Worm (Caenorhabditis elegans) whole organism, mixed stage, embryonic: ENCODE data around the gene dyf-13.
A peak's percentile ranks its signal among the peaks of the same experiment; 100 is the strongest.

Source experiments
- bed-3 ChIP-seq: fragments of 200-800 bp; sonication (Bioruptor generic); optimal IDR thresholded peaks from 3 replicates; lab custom pipeline; 2018; ENCODE audit warnings: mild to moderate bottlenecking, missing genetic modification characterization, moderate library complexity, missing compliant biosample characterization
- blmp-1 ChIP-seq: fragments of 150-350 bp; optimal IDR thresholded peaks from 2 replicates; lab custom pipeline; 2014; ENCODE audit warnings: missing biosample characterization, missing genetic modification characterization
- ceh-83 ChIP-seq: fragments of 200-800 bp; sonication (Bioruptor generic); optimal IDR thresholded peaks from 2 replicates; lab custom pipeline; 2018; ENCODE audit warnings: mild to moderate bottlenecking, missing genetic modification characterization, missing compliant biosample characterization
- ces-1 ChIP-seq: fragments of 150-350 bp; optimal IDR thresholded peaks from 2 replicates; lab custom pipeline; 2014; ENCODE audit warnings: missing biosample characterization, missing genetic modification reagents, missing genetic modification characterization
- cnd-1 ChIP-seq: fragments of 200-800 bp; sonication (Bioruptor generic); optimal IDR thresholded peaks from 2 replicates; lab custom pipeline; 2018; ENCODE audit warnings: mild to moderate bottlenecking, missing genetic modification characterization, missing compliant biosample characterization
- drap-1 ChIP-seq: fragments of 200-800 bp; sonication (Bioruptor generic); optimal IDR thresholded peaks from 3 replicates; lab custom pipeline; 2018; ENCODE audit warnings: mild to moderate bottlenecking, missing genetic modification characterization, missing compliant biosample characterization
- elt-1 ChIP-seq: sonication (generic microtip); optimal IDR thresholded peaks from 2 replicates; lab custom pipeline; 2017; ENCODE audit warnings: missing genetic modification characterization, mild to moderate bottlenecking, missing compliant biosample characterization, antibody characterized with exemption, moderate library complexity, borderline replicate concordance; ENCODE audit not compliant: insufficient read depth
- flh-1 ChIP-seq: fragments of 200-800 bp; sonication (Bioruptor generic); optimal IDR thresholded peaks from 2 replicates; lab custom pipeline; 2018; ENCODE audit warnings: mild to moderate bottlenecking, missing genetic modification characterization, moderate library complexity, missing compliant biosample characterization
- ham-2 ChIP-seq: fragments of 200-800 bp; sonication (Bioruptor generic); optimal IDR thresholded peaks from 2 replicates; lab custom pipeline; 2018; ENCODE audit warnings: mild to moderate bottlenecking, missing genetic modification characterization, missing compliant biosample characterization
- hlh-1 ChIP-seq: fragments of 150-350 bp; optimal IDR thresholded peaks from 2 replicates; lab custom pipeline; 2014; ENCODE audit warnings: missing biosample characterization, missing genetic modification reagents, missing genetic modification characterization
- lin-13 ChIP-seq: fragments of 150-350 bp; optimal IDR thresholded peaks from 2 replicates; lab custom pipeline; 2014; ENCODE audit warnings: missing biosample characterization, missing genetic modification characterization
- lin-32 ChIP-seq: fragments of 200-800 bp; sonication (Bioruptor generic); optimal IDR thresholded peaks from 2 replicates; lab custom pipeline; 2018; ENCODE audit warnings: mild to moderate bottlenecking, missing genetic modification characterization, missing compliant biosample characterization
- lsy-2 ChIP-seq: fragments of 150-350 bp; optimal IDR thresholded peaks from 2 replicates; lab custom pipeline; 2014; ENCODE audit warnings: missing biosample characterization, missing genetic modification characterization
- mab-5 ChIP-seq: fragments of 150-350 bp; optimal IDR thresholded peaks from 2 replicates; lab custom pipeline; 2014; ENCODE audit warnings: missing biosample characterization, missing genetic modification characterization
- mep-1 ChIP-seq: fragments of 150-350 bp; optimal IDR thresholded peaks from 2 replicates; lab custom pipeline; 2017; ENCODE audit warnings: missing biosample characterization, missing genetic modification reagents, missing genetic modification characterization, inconsistent platforms
- mls-2 ChIP-seq: sonication (generic microtip); optimal IDR thresholded peaks from 2 replicates; lab custom pipeline; 2016; ENCODE audit warnings: mild to moderate bottlenecking, missing genetic modification characterization, moderate library complexity, missing compliant biosample characterization
- nhr-12 ChIP-seq: fragments of 150-350 bp; optimal IDR thresholded peaks from 2 replicates; lab custom pipeline; 2014; ENCODE audit warnings: missing biosample characterization, missing genetic modification characterization
- nhr-2 ChIP-seq: fragments of 150-350 bp; optimal IDR thresholded peaks from 2 replicates; lab custom pipeline; 2014; ENCODE audit warnings: missing biosample characterization, missing genetic modification characterization
- nhr-28 ChIP-seq: fragments of 150-350 bp; optimal IDR thresholded peaks from 2 replicates; lab custom pipeline; 2014; ENCODE audit warnings: missing biosample characterization, missing genetic modification characterization
- pha-4 ChIP-seq: fragments of 150-350 bp; optimal IDR thresholded peaks from 2 replicates; lab custom pipeline; 2018; ENCODE audit warnings: missing biosample characterization, missing genetic modification reagents, missing genetic modification characterization
- sem-2 ChIP-seq: fragments of 200-800 bp; sonication (Bioruptor generic); optimal IDR thresholded peaks from 2 replicates; lab custom pipeline; 2018; ENCODE audit warnings: mild to moderate bottlenecking, missing genetic modification characterization, missing compliant biosample characterization
- snpc-4 ChIP-seq: fragments of 150-350 bp; optimal IDR thresholded peaks from 2 replicates; lab custom pipeline; 2014; ENCODE audit warnings: missing biosample characterization, missing genetic modification characterization
- sptf-1 ChIP-seq: sonication (generic microtip); optimal IDR thresholded peaks from 2 replicates; lab custom pipeline; 2017; ENCODE audit warnings: mild to moderate bottlenecking, missing genetic modification characterization, moderate library complexity, missing compliant biosample characterization
- unc-120 ChIP-seq: sonication (generic microtip); optimal IDR thresholded peaks from 2 replicates; lab custom pipeline; 2017; ENCODE audit warnings: missing genetic modification characterization, missing compliant biosample characterization; ENCODE audit not compliant: poor library complexity, severe bottlenecking
- unc-39 ChIP-seq: fragments of 150-350 bp; optimal IDR thresholded peaks from 2 replicates; lab custom pipeline; 2014; ENCODE audit warnings: missing biosample characterization, missing genetic modification characterization
- unc-62 ChIP-seq: fragments of 150-350 bp; optimal IDR thresholded peaks from 2 replicates; lab custom pipeline; 2014; ENCODE audit warnings: missing biosample characterization, missing genetic modification reagents, missing genetic modification characterization
- ztf-11 ChIP-seq: fragments of 150-350 bp; optimal IDR thresholded peaks from 2 replicates; lab custom pipeline; 2014; ENCODE audit warnings: missing biosample characterization, missing genetic modification characterization

The dyf-13 gene

ce11 chrII:7144307-7144706 is 26.8 kb downstream of the dyf-13 start, which contains the start of gene npr-31:
TSS of gene npr-31 (plus strand) at chrII:7144607.
- TF ChIP-seq lsy-2 (tag; lab: Kevin White, UChicago) (no peak), mep-1 (tag; lab: Kevin White, UChicago) (no peak), sem-2 (GFP tag; lab: Kevin White, UChicago) (no peak), ceh-83 (no peak), pha-4 (tag; lab: Kevin White, UChicago) (no peak), nhr-12 (no peak), unc-39 (tag; lab: Kevin White, UChicago) (no peak), hlh-1 (tag; lab: Kevin White, UChicago) (no peak), nhr-28 (tag; lab: Kevin White, UChicago) (no peak), drap-1 (no peak), unc-62 (GFP tag; lab: Kevin White, UChicago) (no peak), bed-3 (GFP tag; lab: Kevin White, UChicago) (no peak), sptf-1 (no peak), blmp-1 (no peak), cnd-1 (tag; lab: Kevin White, UChicago) (no peak)

DNA sequence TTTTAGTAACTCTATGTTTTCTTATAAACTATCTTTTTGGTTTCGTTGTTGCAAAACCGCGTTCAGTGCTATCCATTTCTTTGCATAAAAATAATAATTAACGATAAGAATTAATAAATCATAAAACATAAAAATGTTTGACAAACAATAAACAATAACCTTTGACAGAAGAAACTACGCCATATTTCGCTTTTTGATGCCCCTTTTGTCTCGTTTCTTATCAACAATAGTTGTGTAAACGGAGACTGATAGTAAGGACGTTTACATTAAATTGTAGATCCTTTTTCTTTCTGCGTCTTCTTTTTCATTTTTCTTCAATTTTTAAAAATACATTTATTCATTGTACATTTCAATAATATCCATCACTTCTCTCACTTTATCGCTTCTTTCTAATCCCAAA is 32.1 kb downstream of the dyf-13 start:
- TF ChIP-seq sem-2 (GFP tag; lab: Kevin White, UChicago) (no peak), mab-5 (tag; lab: Kevin White, UChicago) (no peak), lin-32 (GFP tag; lab: Kevin White, UChicago) (no peak)

ce11 chrII:7131871-7132693 is 39.1 kb downstream of the dyf-13 start, which contains the start of the genes T07F8.4 and gld-3:
TSS of gene T07F8.4 (minus strand) at chrII:7132032.
TSS of gene gld-3 (plus strand) at chrII:7132643.
- no peak for TF ChIP-seq lin-13 (tag; lab: Kevin White, UChicago)
- TF ChIP-seq mep-1 (tag; lab: Kevin White, UChicago): peak; percentile 62
- TF ChIP-seq sptf-1: peak; percentile 42
- TF ChIP-seq lsy-2 (tag; lab: Kevin White, UChicago): peak; percentile 93

- no peak for TF ChIP-seq elt-1
- TF ChIP-seq ces-1 (GFP tag; lab: Kevin White, UChicago): no peak
- no peak for TF ChIP-seq pha-4 (tag; lab: Kevin White, UChicago)
- TF ChIP-seq lsy-2 (tag; lab: Kevin White, UChicago): no peak
- TF ChIP-seq mab-5 (tag; lab: Kevin White, UChicago): no peak
- TF ChIP-seq drap-1: no peak
These were observed 44.7 kb downstream of the dyf-13 start, which contains the start of gene F10E7.1 for ce11 chrII:7126457-7126856. TSS of gene F10E7.1 (plus strand) at chrII:7126757.

DNA sequence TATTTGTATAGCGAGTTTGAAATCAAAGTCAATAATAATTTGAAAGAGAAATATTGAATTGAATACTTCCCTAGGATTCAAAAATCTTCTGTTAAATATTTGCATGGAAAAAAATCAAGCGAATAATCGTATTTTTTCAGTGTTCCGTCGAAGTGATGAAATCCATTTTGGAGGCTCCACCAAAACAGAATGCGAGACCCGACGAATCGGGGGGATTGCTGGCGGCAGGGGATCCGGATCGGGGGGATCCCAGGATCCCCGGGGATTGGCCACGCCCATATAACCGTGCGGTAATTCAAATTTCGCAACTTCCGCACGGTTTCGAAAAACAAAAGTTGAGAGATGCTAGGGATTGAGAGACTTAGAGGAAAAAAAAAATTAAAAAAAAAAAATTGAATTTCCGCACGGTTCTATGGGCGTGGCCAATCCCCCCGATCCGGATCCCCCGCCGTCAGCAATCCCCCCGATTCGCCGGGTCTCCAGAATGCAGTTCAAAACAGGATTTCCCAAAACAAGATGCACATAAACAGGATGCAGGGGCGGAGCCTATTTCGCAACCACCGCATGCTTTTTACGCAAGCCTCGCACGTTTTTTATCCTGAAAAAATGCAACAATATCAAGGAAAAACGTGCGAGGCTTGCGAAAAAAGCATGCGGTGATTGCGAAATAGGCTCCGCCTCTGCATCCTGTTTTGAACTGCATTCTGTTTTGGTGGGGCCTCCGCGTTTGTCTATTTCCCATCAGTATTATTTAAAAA is 48.3 kb downstream of the dyf-13 start, which contains the start of gene F10E7.11:
TSS of gene F10E7.11 (minus strand) at position 232 of the 758 bp plus-strand sequence.
- peak; percentile 16 for TF ChIP-seq cnd-1 (tag; lab: Kevin White, UChicago)
- TF ChIP-seq ham-2 (GFP tag; lab: Kevin White, UChicago): no peak
- TF ChIP-seq, all 35 proteins: peak for 1

- TF ChIP-seq nhr-2 (no peak), mep-1 (tag; lab: Kevin White, UChicago) (no peak), blmp-1 (no peak), ztf-11 (no peak), flh-1 (no peak), lsy-2 (tag; lab: Kevin White, UChicago) (no peak), mls-2 (tag; lab: Kevin White, UChicago) (no peak), sem-2 (GFP tag; lab: Kevin White, UChicago) (no peak), drap-1 (no peak), lin-13 (tag; lab: Kevin White, UChicago) (no peak), unc-120 (tag; lab: Kevin White, UChicago) (no peak), hlh-1 (tag; lab: Kevin White, UChicago) (no peak), snpc-4 (tag; lab: Kevin White, UChicago) (no peak)
These were observed 49.3 kb downstream of the dyf-13 start, which contains the start of gene F10E7.2 for ce11 chrII:7121762-7122292. TSS of gene F10E7.2 (plus strand) at chrII:7122242.
